Worm (Caenorhabditis elegans): ENCODE results near the gene pph-6.

ce11 chrIII:3475014-3475413 is 13.5 kb downstream of the pph-6 start:
- TF ChIP-seq ZK185.1 (tag; optimal IDR thresholded peaks at IDR 0.05; ENCODE audit: poor library complexity, severe bottlenecking) = no peak
- TF ChIP-seq ama-1 (optimal IDR thresholded peaks at IDR 0.05) = no peak
- no peak for TF ChIP-seq ama-1 (GFP tag; optimal IDR thresholded peaks at IDR 0.05)
- TF ChIP-seq F57A8.1 (GFP tag; optimal IDR thresholded peaks at IDR 0.05) = no peak
- TF ChIP-seq Y53F4B.3 (GFP tag; IDR thresholded peaks at IDR 0.05) = no peak
- TF ChIP-seq D2030.7 (GFP tag; IDR thresholded peaks at IDR 0.05) = no peak
- no peak for TF ChIP-seq snpc-4 (GFP tag; optimal IDR thresholded peaks at IDR 0.05)
- no peak for TF ChIP-seq snpc-4 (tag; optimal IDR thresholded peaks at IDR 0.05)
- TF ChIP-seq egl-44 (GFP tag; IDR thresholded peaks at IDR 0.05) = no peak
- TF ChIP-seq C17E4.6 (GFP tag; IDR thresholded peaks at IDR 0.05) = no peak
- TF ChIP-seq F57C9.4 (tag; optimal IDR thresholded peaks at IDR 0.05) = no peak

Measured in whole organism, young adult.